Worm (Caenorhabditis elegans): ENCODE results near the gene M01B2.12.
"Not testable (repeated sequence)": the region's sequence is repeated elsewhere in the genome, so short reads cannot be mapped to it uniquely, and the experiment has no call there.

M01B2.12 gene

DNA sequence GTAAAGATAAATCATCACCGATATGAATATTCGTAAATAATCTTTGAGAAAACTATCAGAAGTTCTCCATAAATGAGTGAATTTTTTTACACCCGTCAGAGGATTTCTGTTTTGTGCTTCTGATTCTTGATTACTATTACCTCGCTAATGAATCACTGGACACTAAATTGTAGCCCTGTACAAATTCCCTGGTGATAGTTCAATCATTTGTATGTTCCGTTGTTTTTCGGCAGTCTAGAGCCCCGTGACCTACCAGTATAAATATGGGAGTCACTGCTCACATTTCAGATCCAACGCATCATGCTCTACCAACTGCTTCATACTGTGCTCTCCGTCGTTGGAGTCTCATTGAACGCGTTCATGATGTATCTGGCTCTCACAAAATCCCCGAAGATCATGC is 13.7 kb downstream of the M01B2.12 start, which contains the start of gene srd-28:
Gene srd-28 (plus strand): TSS at position 301 of the 400 bp plus-strand sequence.
- TF ChIP-seq nhr-11, unc-39, elt-1 (tag; optimal IDR thresholded peaks at IDR 0.05): not testable (repeated sequence)

DNA sequence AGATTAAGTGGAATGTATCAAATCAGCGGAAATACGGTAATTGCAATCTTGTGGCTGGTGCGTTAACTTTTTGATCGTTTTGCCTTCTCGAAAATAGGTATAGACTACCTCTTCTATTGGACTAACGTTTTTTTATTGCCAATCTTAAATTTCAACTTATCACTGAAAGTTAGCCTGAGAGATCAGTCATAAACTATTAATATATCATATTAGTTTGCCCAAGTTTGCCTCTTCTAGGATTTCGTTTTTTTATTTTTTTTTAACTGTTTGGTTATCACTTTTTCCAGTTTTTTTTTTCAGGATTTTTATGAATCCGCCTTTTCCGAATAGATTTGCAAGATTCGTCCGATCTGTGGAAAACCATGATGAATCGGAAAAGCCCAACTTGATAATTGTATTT is 19.6 kb downstream of the M01B2.12 start, which contains the start of gene kin-30:
Gene kin-30 (plus strand): TSS at position 301 of the 400 bp plus-strand sequence.
- TF ChIP-seq dmd-4 (tag; optimal IDR thresholded peaks at IDR 0.05), result no peak
- TF ChIP-seq nhr-11 (tag; optimal IDR thresholded peaks at IDR 0.05), result no peak
- TF ChIP-seq peb-1 (tag; optimal IDR thresholded peaks at IDR 0.05), result no peak
- TF ChIP-seq sem-4 (tag; optimal IDR thresholded peaks at IDR 0.05), result no peak
- no peak for TF ChIP-seq nhr-25 (tag; optimal IDR thresholded peaks at IDR 0.05)
- TF ChIP-seq mab-5 (tag; optimal IDR thresholded peaks at IDR 0.05), result no peak
- TF ChIP-seq ztf-1 (GFP tag; conservative IDR thresholded peaks at IDR 0.05), result no peak
- TF ChIP-seq lin-39 (tag; optimal IDR thresholded peaks at IDR 0.05), result no peak
- no peak for TF ChIP-seq unc-55 (GFP tag; optimal IDR thresholded peaks at IDR 0.05)
- no peak for TF ChIP-seq C34F6.9 (tag; optimal IDR thresholded peaks at IDR 0.05)
- no peak for TF ChIP-seq zag-1 (tag; optimal IDR thresholded peaks at IDR 0.05)
- no peak for TF ChIP-seq ztf-11 (tag; optimal IDR thresholded peaks at IDR 0.05)
- TF ChIP-seq lin-11 (tag; optimal IDR thresholded peaks at IDR 0.05), result no peak
- no peak for TF ChIP-seq crh-2 (tag; optimal IDR thresholded peaks at IDR 0.05)
- no peak for TF ChIP-seq lsy-2 (tag; optimal IDR thresholded peaks at IDR 0.05)
- TF ChIP-seq elt-1 (tag; optimal IDR thresholded peaks at IDR 0.05), result no peak

DNA sequence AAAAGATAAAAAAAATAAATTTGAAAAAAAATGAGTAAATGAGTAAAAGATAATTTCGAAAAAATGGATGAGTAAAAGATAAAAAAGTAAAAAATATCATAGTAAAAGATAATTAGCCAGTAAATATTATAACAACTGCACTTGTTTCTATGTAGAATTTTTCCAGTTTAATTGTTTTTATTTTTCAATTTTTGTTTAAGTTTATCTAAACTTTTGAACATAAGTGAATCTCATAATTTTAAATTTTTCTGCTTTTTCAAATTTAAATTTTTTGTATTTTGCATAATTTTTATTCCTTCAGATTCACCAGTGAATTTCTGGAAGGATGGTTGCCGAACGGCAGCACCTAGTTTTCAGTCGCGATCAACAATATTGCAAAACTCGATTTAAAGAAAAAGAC is 22.8 kb downstream of the M01B2.12 start, which contains the start of gene chil-12:
Gene chil-12 (plus strand): TSS at position 301 of the 400 bp plus-strand sequence.
- TF ChIP-seq dmd-4 (tag; optimal IDR thresholded peaks at IDR 0.05) (no peak), nhr-77 (tag; optimal IDR thresholded peaks at IDR 0.05) (no peak), gmeb-1 (tag; optimal IDR thresholded peaks at IDR 0.05) (no peak), mab-5 (tag; optimal IDR thresholded peaks at IDR 0.05) (no peak), ztf-1 (GFP tag; conservative IDR thresholded peaks at IDR 0.05) (no peak)

DNA sequence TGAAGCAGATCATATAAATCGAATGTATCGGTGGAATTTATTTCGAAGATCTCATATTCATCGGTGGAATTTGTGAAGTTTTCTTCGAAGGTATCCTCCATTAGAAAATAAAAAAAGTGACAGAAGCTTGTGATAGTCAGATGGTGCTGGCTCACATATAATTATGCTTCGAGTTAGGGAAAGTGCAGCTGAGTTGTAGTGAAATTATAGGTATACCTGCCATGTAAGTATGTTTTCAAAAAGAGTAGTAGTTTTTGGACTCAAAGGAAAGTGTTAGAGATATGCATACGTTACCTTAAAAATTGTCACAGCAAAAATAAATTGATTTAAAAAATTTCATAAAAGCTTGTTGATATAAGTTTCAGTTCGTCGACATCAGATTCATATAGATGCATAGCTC is 23.8 kb downstream of the M01B2.12 start, which contains the start of gene srw-11:
Gene srw-11 (minus strand): TSS at position 101 of the 400 bp plus-strand sequence.
- TF ChIP-seq ztf-11 (tag; optimal IDR thresholded peaks at IDR 0.05), result no peak
- TF ChIP-seq fos-1 (tag; optimal IDR thresholded peaks at IDR 0.05), result no peak
- TF ChIP-seq lsy-2 (tag; optimal IDR thresholded peaks at IDR 0.05), result no peak
- no peak for TF ChIP-seq dmd-4 (tag; optimal IDR thresholded peaks at IDR 0.05)
- TF ChIP-seq elt-3 (tag; optimal IDR thresholded peaks at IDR 0.05), result no peak
- no peak for TF ChIP-seq nhr-12 (tag; optimal IDR thresholded peaks at IDR 0.05)

DNA sequence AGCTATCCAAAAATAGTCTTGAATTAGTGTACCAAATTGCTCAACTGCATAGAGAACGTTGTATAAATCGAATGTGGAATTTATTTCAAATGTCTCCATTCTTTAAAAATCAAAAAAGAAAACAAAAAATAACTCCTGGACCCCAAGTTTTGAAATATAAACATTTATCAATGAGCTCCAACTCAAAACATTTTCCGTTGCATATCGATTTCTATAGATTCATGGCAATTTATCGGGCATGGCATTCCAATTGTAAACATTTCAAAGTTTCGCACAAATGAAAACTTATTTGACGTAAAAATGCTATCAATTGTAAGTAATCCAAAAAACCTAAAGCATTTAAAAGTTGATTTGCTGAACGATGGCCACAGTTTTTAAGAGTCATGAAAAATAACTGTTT is 25.5 kb downstream of the M01B2.12 start, which contains the start of gene srw-12:
Gene srw-12 (minus strand): TSS at position 101 of the 400 bp plus-strand sequence.
- no peak for TF ChIP-seq unc-62 (GFP tag; optimal IDR thresholded peaks at IDR 0.05)
- no peak for TF ChIP-seq mdl-1 (tag; optimal IDR thresholded peaks at IDR 0.05)

DNA sequence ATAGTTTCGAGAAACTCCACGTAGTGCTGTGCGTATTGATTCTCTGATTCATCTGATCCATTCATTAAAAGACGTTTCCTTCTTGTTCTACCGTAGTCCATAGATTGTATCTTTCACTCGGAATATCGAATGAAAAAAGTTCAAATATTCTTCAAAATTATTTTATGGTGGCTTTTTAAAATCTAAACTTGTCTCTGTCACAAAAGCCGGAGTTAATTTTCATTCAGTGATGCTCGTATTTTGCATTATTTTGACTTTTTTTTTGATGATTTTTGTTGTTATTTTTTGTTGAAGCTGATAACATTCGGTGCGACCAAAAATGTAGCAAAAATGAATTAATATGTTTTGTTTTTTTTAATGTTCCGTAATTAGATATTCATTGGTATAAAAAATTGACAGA is 28.4 kb downstream of the M01B2.12 start, which contains the start of gene nhr-164:
Gene nhr-164 (minus strand): TSS at position 101 of the 400 bp plus-strand sequence.
- TF ChIP-seq sem-4 (tag; optimal IDR thresholded peaks at IDR 0.05), result no peak
- TF ChIP-seq crh-2 (tag; optimal IDR thresholded peaks at IDR 0.05), result no peak
- TF ChIP-seq zag-1 (tag; optimal IDR thresholded peaks at IDR 0.05), result no peak
- TF ChIP-seq nhr-77 (tag; optimal IDR thresholded peaks at IDR 0.05), result no peak
- TF ChIP-seq dmd-4 (tag; optimal IDR thresholded peaks at IDR 0.05), result no peak
- TF ChIP-seq skn-1 (tag; optimal IDR thresholded peaks at IDR 0.05), result no peak
- TF ChIP-seq ceh-16 (tag; optimal IDR thresholded peaks at IDR 0.05), result no peak

DNA sequence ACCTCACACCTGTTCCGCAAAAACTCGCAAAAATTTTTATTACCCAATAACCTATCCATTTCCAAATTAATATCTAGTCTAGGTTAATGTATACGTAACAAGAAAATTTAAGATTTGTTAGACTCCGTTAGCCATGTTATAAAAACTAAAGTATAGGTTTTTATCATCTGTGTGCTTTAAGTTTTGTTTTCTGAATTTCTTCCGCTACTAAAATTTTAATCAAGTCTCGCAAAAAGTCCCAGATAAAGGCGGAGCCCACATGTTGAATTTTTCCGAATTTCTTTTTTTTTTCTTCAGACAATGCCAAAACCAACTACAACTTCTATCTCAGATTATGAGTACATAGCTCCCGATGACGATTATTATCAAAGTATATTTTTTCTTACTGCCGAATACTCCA is 31.8 kb downstream of the M01B2.12 start, which contains the start of gene srw-13:
Gene srw-13 (plus strand): TSS at position 301 of the 400 bp plus-strand sequence.
- TF ChIP-seq ceh-82 (tag; optimal IDR thresholded peaks at IDR 0.05) (no peak), lin-13 (GFP tag; optimal IDR thresholded peaks at IDR 0.05) (no peak), nhr-21 (tag; optimal IDR thresholded peaks at IDR 0.05) (no peak)
